Worm (Caenorhabditis elegans) whole organism, L4 larva: ENCODE results near the gene acs-4.

Experiments
- F10B5.3 ChIP-seq: sonication (generic microtip); optimal IDR thresholded peaks from 2 replicates; lab custom pipeline; 2016; ENCODE audit warnings: mild to moderate bottlenecking, missing genetic modification characterization, missing compliant biosample characterization
- F44E2.7 ChIP-seq: fragments of 200-800 bp; sonication (Bioruptor generic); IDR thresholded peaks from 2 replicates; pipeline ENCODE4 v2.1.2; 2022; ENCODE audit warnings: missing genetic modification characterization, missing compliant biosample characterization
- R02D3.7 ChIP-seq: fragments of 150-350 bp; sonication (generic microtip); optimal IDR thresholded peaks from 3 replicates; lab custom pipeline; 2014; ENCODE audit warnings: missing biosample characterization, missing genetic modification characterization
- T26A8.4 ChIP-seq: fragments of 200-800 bp; sonication (Bioruptor generic); IDR thresholded peaks from 2 replicates; pipeline ENCODE4 v1.3.6; 2022; ENCODE audit warnings: missing genetic modification characterization, missing compliant biosample characterization
- Y75B8A.6 ChIP-seq: fragments of 200-800 bp; sonication (Bioruptor generic); IDR thresholded peaks from 2 replicates; pipeline ENCODE4 v1.3.6; 2022; ENCODE audit warnings: missing genetic modification reagents, missing genetic modification characterization, missing compliant biosample characterization
- aha-1 ChIP-seq: fragments of 150-350 bp; peaks from one replicate; lab custom pipeline; 2014; ENCODE audit warnings: missing biosample characterization, missing genetic modification characterization
- ama-1 ChIP-seq: fragments of 150-350 bp; optimal IDR thresholded peaks from 2 replicates; lab custom pipeline; 2014; ENCODE audit warnings: inconsistent platforms, mixed read lengths
- ceh-28 ChIP-seq: fragments of 150-350 bp; optimal IDR thresholded peaks from 2 replicates; lab custom pipeline; 2014; ENCODE audit warnings: missing biosample characterization, missing genetic modification reagents, missing genetic modification characterization
- ctbp-1 ChIP-seq: fragments of 200-800 bp; sonication (Bioruptor generic); IDR thresholded peaks from 2 replicates; pipeline ENCODE4 v1.3.6; 2022; ENCODE audit warnings: missing genetic modification reagents, missing genetic modification characterization, missing compliant biosample characterization
- duxl-1 ChIP-seq: sonication (generic microtip); optimal IDR thresholded peaks from 2 replicates; lab custom pipeline; 2016; ENCODE audit warnings: mild to moderate bottlenecking, missing genetic modification characterization, moderate library complexity, missing compliant biosample characterization; ENCODE audit not compliant: poor library complexity
- egl-43 ChIP-seq: fragments of 200-800 bp; sonication (Bioruptor generic); IDR thresholded peaks from 2 replicates; pipeline ENCODE4 v1.3.6; 2022; ENCODE audit warnings: missing genetic modification reagents, missing genetic modification characterization, missing compliant biosample characterization
- fos-1 ChIP-seq: fragments of 150-350 bp; optimal IDR thresholded peaks from 2 replicates; lab custom pipeline; 2014; ENCODE audit warnings: missing biosample characterization, missing genetic modification characterization
- gei-8 ChIP-seq: fragments of 200-800 bp; sonication (Bioruptor generic); optimal IDR thresholded peaks from 2 replicates; lab custom pipeline; 2018; ENCODE audit warnings: mild to moderate bottlenecking, missing genetic modification characterization, missing compliant biosample characterization
- hif-1 ChIP-seq, 2 experiments: sonication (generic microtip); optimal IDR thresholded peaks; 2 replicates each; lab custom pipeline; 2016 to 2017; ENCODE audit warnings: missing compliant biosample characterization in 2 of 2, missing genetic modification characterization in 2 of 2, missing genetic modification reagents in 2 of 2, missing genotype in 2 of 2, mild to moderate bottlenecking in 1 of 2
- hlh-30 ChIP-seq: sonication (generic microtip); optimal IDR thresholded peaks from 2 replicates; lab custom pipeline; 2017; ENCODE audit warnings: antibody characterized with exemption, mild to moderate bottlenecking, missing genetic modification characterization, missing compliant biosample characterization; ENCODE audit not compliant: insufficient read depth
- hmg-1.1 ChIP-seq: fragments of 200-800 bp; sonication (Bioruptor generic); IDR thresholded peaks from 2 replicates; pipeline ENCODE4 v1.3.6; 2022; ENCODE audit warnings: missing genetic modification reagents, missing genetic modification characterization, missing compliant biosample characterization
- lim-7 ChIP-seq: fragments of 200-800 bp; sonication (Bioruptor generic); IDR thresholded peaks from 2 replicates; pipeline ENCODE4 v1.3.6; 2022; ENCODE audit warnings: missing genetic modification characterization, missing compliant biosample characterization
- lin-1 ChIP-seq: fragments of 200-800 bp; sonication (Bioruptor generic); IDR thresholded peaks from 2 replicates; pipeline ENCODE4 v1.3.6; 2022; ENCODE audit warnings: missing genetic modification reagents, missing genetic modification characterization, missing compliant biosample characterization
- lin-13 ChIP-seq: fragments of 150-350 bp; optimal IDR thresholded peaks from 2 replicates; lab custom pipeline; 2014; ENCODE audit warnings: missing biosample characterization, missing genetic modification reagents, missing genetic modification characterization
- lin-15B ChIP-seq: fragments of 150-350 bp; sonication (generic microtip); optimal IDR thresholded peaks from 3 replicates; lab custom pipeline; 2014; ENCODE audit warnings: missing biosample characterization, missing genetic modification characterization
- lir-3 ChIP-seq: sonication (generic microtip); optimal IDR thresholded peaks from 2 replicates; lab custom pipeline; 2016; ENCODE audit warnings: mild to moderate bottlenecking, missing genetic modification characterization, missing compliant biosample characterization
- lsy-2 ChIP-seq, 2 experiments: fragments of 150-350 bp in 1 of 2; sonication (generic microtip) in 1 of 2; optimal IDR thresholded peaks; 2 replicates each; lab custom pipeline; 2014 to 2017; ENCODE audit warnings: missing biosample characterization in 2 of 2, missing genetic modification characterization in 2 of 2
- madf-9 ChIP-seq: fragments of 200-800 bp; sonication (Bioruptor generic); conservative IDR thresholded peaks from 2 replicates; pipeline ENCODE4 v1.3.6; 2022; ENCODE audit warnings: missing genetic modification reagents, missing genetic modification characterization, missing compliant biosample characterization
- mep-1 ChIP-seq: fragments of 150-350 bp; sonication (generic microtip); optimal IDR thresholded peaks from 3 replicates; lab custom pipeline; 2014; ENCODE audit warnings: missing biosample characterization, missing genetic modification characterization
- mxl-2 ChIP-seq: fragments of 200-800 bp; sonication (Bioruptor generic); conservative IDR thresholded peaks from 2 replicates; pipeline ENCODE4 v1.3.6; 2022; ENCODE audit warnings: missing genetic modification reagents, missing genetic modification characterization, missing compliant biosample characterization
- nhr-102 ChIP-seq: sonication (generic microtip); optimal IDR thresholded peaks from 2 replicates; lab custom pipeline; 2016; ENCODE audit warnings: mild to moderate bottlenecking, missing genetic modification characterization, moderate library complexity, missing compliant biosample characterization
- nhr-41 ChIP-seq: fragments of 200-800 bp; sonication (Bioruptor generic); IDR thresholded peaks from 2 replicates; pipeline ENCODE4 v1.3.6; 2022; ENCODE audit warnings: missing genetic modification reagents, missing genetic modification characterization, missing compliant biosample characterization
- nhr-42 ChIP-seq: fragments of 200-800 bp; sonication (Bioruptor generic); IDR thresholded peaks from 2 replicates; pipeline ENCODE4 v1.3.6; 2022; ENCODE audit warnings: missing genetic modification characterization, missing compliant biosample characterization
- nhr-48 ChIP-seq: sonication (generic microtip); optimal IDR thresholded peaks from 2 replicates; lab custom pipeline; 2016; ENCODE audit warnings: mild to moderate bottlenecking, missing genetic modification characterization, missing compliant biosample characterization
- nhr-6 ChIP-seq: fragments of 150-350 bp; optimal IDR thresholded peaks from 2 replicates; lab custom pipeline; 2014; ENCODE audit warnings: missing biosample characterization, missing genetic modification characterization
- nhr-77 ChIP-seq: fragments of 150-350 bp; optimal IDR thresholded peaks from 2 replicates; lab custom pipeline; 2014; ENCODE audit warnings: missing biosample characterization, missing genetic modification characterization
- pha-4 ChIP-seq, 2 experiments: fragments of 150-350 bp in 1 of 2; fragments of 200-800 bp in 1 of 2; sonication (Bioruptor generic) in 1 of 2; IDR thresholded peaks in 1 of 2; optimal IDR thresholded peaks in 1 of 2; 2 replicates each; pipeline versions ENCODE4 v1.3.6 to Lab custom; 2014 to 2022; ENCODE audit warnings: missing genetic modification characterization in 2 of 2, missing genetic modification reagents in 2 of 2, missing biosample characterization in 1 of 2, missing compliant biosample characterization in 1 of 2
- rbr-2 ChIP-seq: sonication (generic microtip); optimal IDR thresholded peaks from 2 replicates; lab custom pipeline; 2016; ENCODE audit warnings: missing genotype, missing genetic modification characterization, missing compliant biosample characterization
- saeg-2 ChIP-seq: fragments of 200-800 bp; sonication (Bioruptor generic); IDR thresholded peaks from 2 replicates; pipeline ENCODE4 v1.3.6; 2022; ENCODE audit warnings: missing genetic modification reagents, missing genetic modification characterization, missing compliant biosample characterization
- skn-1 ChIP-seq: fragments of 150-350 bp; optimal IDR thresholded peaks from 2 replicates; lab custom pipeline; 2014; ENCODE audit warnings: missing biosample characterization, missing genetic modification characterization
- spr-1 ChIP-seq: sonication (generic microtip); optimal IDR thresholded peaks from 2 replicates; lab custom pipeline; 2016; ENCODE audit warnings: mild to moderate bottlenecking, missing genetic modification characterization, missing compliant biosample characterization
- tag-97 ChIP-seq: fragments of 200-800 bp; sonication (Bioruptor generic); IDR thresholded peaks from 2 replicates; pipeline ENCODE4 v1.3.6; 2022; ENCODE audit warnings: missing genetic modification characterization, missing compliant biosample characterization
- tra-1 ChIP-seq: fragments of 200-800 bp; sonication (Bioruptor generic); IDR thresholded peaks from 2 replicates; pipeline ENCODE4 v1.3.6; 2022; ENCODE audit warnings: missing genetic modification reagents, missing genetic modification characterization, missing compliant biosample characterization
- unc-62 ChIP-seq, 3 experiments: fragments of 150-350 bp in 1 of 3; sonication (generic microtip); optimal IDR thresholded peaks in 2 of 3; peaks in 1 of 3; 1 replicate in 1 of 3; 2 replicates in 2 of 3; lab custom pipeline; 2014 to 2017; ENCODE audit warnings: missing biosample characterization in 3 of 3, missing genetic modification characterization in 3 of 3, missing genetic modification reagents in 3 of 3, missing genotype in 1 of 3
- zfp-2 ChIP-seq: sonication (generic microtip); optimal IDR thresholded peaks from 2 replicates; lab custom pipeline; 2016; ENCODE audit warnings: mild to moderate bottlenecking, missing genetic modification characterization, missing compliant biosample characterization
- zip-11 ChIP-seq: fragments of 200-800 bp; sonication (Bioruptor generic); IDR thresholded peaks from 2 replicates; pipeline ENCODE4 v1.3.6; 2022; ENCODE audit warnings: missing genetic modification characterization, missing compliant biosample characterization
- ztf-11 ChIP-seq: fragments of 150-350 bp; optimal IDR thresholded peaks from 2 replicates; lab custom pipeline; 2014; ENCODE audit warnings: missing biosample characterization, missing genetic modification characterization
- ztf-7 ChIP-seq: fragments of 150-350 bp; optimal IDR thresholded peaks from 2 replicates; lab custom pipeline; 2014; ENCODE audit warnings: missing biosample characterization, missing genetic modification characterization

Gene acs-4

ce11 chrIII:7142172-7142601 lies 25.5 kb upstream of the acs-4 start (continued):
- peak in 1 of 2 experiments; percentile 56 for TF ChIP-seq lsy-2 (tag; optimal IDR thresholded peaks at IDR 0.05; lab: Kevin White, UChicago)
- no peak for TF ChIP-seq hmg-1.1 (GFP tag; lab: Robert Waterston, UW)
- peak; percentile 33 for TF ChIP-seq duxl-1 (tag; lab: Kevin White, UChicago)
- no peak for TF ChIP-seq skn-1
- no peak for TF ChIP-seq Y75B8A.6 (GFP tag; lab: Robert Waterston, UW)
- no peak for TF ChIP-seq mxl-2 (GFP tag; lab: Robert Waterston, UW)
- no peak for TF ChIP-seq hif-1 (tag; optimal IDR thresholded peaks at IDR 0.05; lab: Kevin White, UChicago)
- no peak for TF ChIP-seq pha-4 (GFP tag; IDR thresholded peaks at IDR 0.05; lab: Robert Waterston, UW)
- no peak for TF ChIP-seq pha-4 (tag; optimal IDR thresholded peaks at IDR 0.05; lab: Kevin White, UChicago)
- TF ChIP-seq zfp-2 (tag; lab: Kevin White, UChicago), result no peak
- TF ChIP-seq gei-8 (GFP tag; lab: Kevin White, UChicago), result no peak
- TF ChIP-seq ztf-11, result no peak
- no peak for TF ChIP-seq F44E2.7 (GFP tag; lab: Robert Waterston, UW)
- peak; percentile 26 for TF ChIP-seq nhr-6
- no peak for TF ChIP-seq zip-11 (GFP tag; lab: Robert Waterston, UW)
- TF ChIP-seq mep-1, result no peak
- TF ChIP-seq nhr-48, result peak; percentile 35
- TF ChIP-seq lir-3 (tag; lab: Kevin White, UChicago), result no peak
- TF ChIP-seq lin-1, result 0 out of 2 replicates have a peak, but pooled peaks have one; percentile 6
- TF ChIP-seq saeg-2, result no peak
- TF ChIP-seq lin-15B, result no peak
- TF ChIP-seq nhr-102 (tag; lab: Kevin White, UChicago), result peak; percentile 55
- peak; percentile 39; the same call in 1 of the 2 replicates for TF ChIP-seq tra-1 (GFP tag; lab: Robert Waterston, UW)
- no peak for TF ChIP-seq R02D3.7

DNA sequence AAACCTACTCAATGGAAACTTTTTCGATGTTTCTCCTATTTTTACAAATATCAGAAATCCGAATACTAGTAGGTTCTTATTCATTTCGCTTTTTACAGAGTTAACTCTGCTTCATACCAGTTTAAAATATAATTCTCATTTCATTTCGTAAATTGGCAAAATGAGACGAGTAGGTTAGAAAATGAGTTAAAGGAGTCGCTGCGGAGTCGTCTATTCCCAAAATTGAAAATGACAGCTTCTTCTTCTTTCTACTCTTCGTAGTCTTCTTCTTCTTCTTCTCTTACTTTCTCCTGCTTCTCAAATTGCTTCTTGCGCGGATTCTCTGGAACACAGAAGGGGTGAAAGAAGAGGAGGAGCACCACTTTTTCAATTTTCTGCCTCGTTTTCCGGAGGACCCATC lies 22.9 kb upstream of the acs-4 start, which contains the start of gene glr-2:
TSS of gene glr-2 (minus strand) at position 211 of the 400 bp plus-strand sequence.
- no peak for TF ChIP-seq nhr-42
- TF ChIP-seq tra-1 (GFP tag; lab: Robert Waterston, UW), result no peak
- TF ChIP-seq lsy-2 (tag; optimal IDR thresholded peaks at IDR 0.05; lab: Kevin White, UChicago), result no peak
- no peak for TF ChIP-seq egl-43 (GFP tag; lab: Robert Waterston, UW)
- TF ChIP-seq madf-9 (GFP tag; lab: Robert Waterston, UW), result no peak
- no peak for TF ChIP-seq lin-1
- TF ChIP-seq hlh-30 (tag; lab: Kevin White, UChicago), result no peak
- TF ChIP-seq lim-7 (GFP tag; lab: Robert Waterston, UW), result no peak
- no peak for TF ChIP-seq ceh-28
- TF ChIP-seq ama-1 (lab: Kevin White, UChicago), result no peak
- no peak for TF ChIP-seq ctbp-1 (GFP tag; lab: Robert Waterston, UW)
- TF ChIP-seq tag-97 (GFP tag; lab: Robert Waterston, UW), result no peak
- TF ChIP-seq ztf-7 (tag; lab: Kevin White, UChicago), result no peak
- TF ChIP-seq nhr-41 (GFP tag; lab: Robert Waterston, UW), result no peak
- no peak for TF ChIP-seq fos-1 (tag; lab: Kevin White, UChicago)
- no peak for TF ChIP-seq lin-13 (GFP tag; lab: Kevin White, UChicago)
- no peak for TF ChIP-seq nhr-77 (tag; lab: Kevin White, UChicago)
- no peak for TF ChIP-seq F10B5.3

ce11 chrIII:7146341-7146740 lies 21.3 kb upstream of the acs-4 start:
- TF ChIP-seq nhr-42 (no peak), rbr-2 (tag; lab: Kevin White, UChicago) (no peak), T26A8.4 (GFP tag; lab: Robert Waterston, UW) (0 out of 2 replicates have a peak, but pooled peaks have one; percentile 12), aha-1 (tag; lab: Kevin White, UChicago) (peak; percentile 91), unc-62 (GFP tag; optimal IDR thresholded peaks at IDR 0.05 in 1 of 2; lab: Kevin White, UChicago) (no peak), unc-62 (tag; optimal IDR thresholded peaks at IDR 0.05; lab: Kevin White, UChicago) (no peak), spr-1 (tag; lab: Kevin White, UChicago) (no peak)
